Worm (Caenorhabditis elegans) whole organism, mixed stage, embryonic: ENCODE data around the gene T10F2.5.

Experiments used
- blmp-1 ChIP-seq: fragments of 150-350 bp; optimal IDR thresholded peaks from 2 replicates; lab custom pipeline; 2014; ENCODE audit warnings: missing biosample characterization, missing genetic modification characterization
- flh-1 ChIP-seq: fragments of 200-800 bp; sonication (Bioruptor generic); optimal IDR thresholded peaks from 2 replicates; lab custom pipeline; 2018; ENCODE audit warnings: mild to moderate bottlenecking, missing genetic modification characterization, moderate library complexity, missing compliant biosample characterization
- lsy-2 ChIP-seq: fragments of 150-350 bp; optimal IDR thresholded peaks from 2 replicates; lab custom pipeline; 2014; ENCODE audit warnings: missing biosample characterization, missing genetic modification characterization
- mep-1 ChIP-seq: fragments of 150-350 bp; optimal IDR thresholded peaks from 2 replicates; lab custom pipeline; 2017; ENCODE audit warnings: missing biosample characterization, missing genetic modification reagents, missing genetic modification characterization, inconsistent platforms
- nhr-28 ChIP-seq: fragments of 150-350 bp; optimal IDR thresholded peaks from 2 replicates; lab custom pipeline; 2014; ENCODE audit warnings: missing biosample characterization, missing genetic modification characterization
- nhr-76 ChIP-seq: sonication (generic microtip); optimal IDR thresholded peaks from 2 replicates; lab custom pipeline; 2017; ENCODE audit warnings: missing biosample characterization, missing genetic modification characterization
- pha-4 ChIP-seq: fragments of 150-350 bp; optimal IDR thresholded peaks from 2 replicates; lab custom pipeline; 2018; ENCODE audit warnings: missing biosample characterization, missing genetic modification reagents, missing genetic modification characterization
- snpc-4 ChIP-seq: fragments of 150-350 bp; optimal IDR thresholded peaks from 2 replicates; lab custom pipeline; 2014; ENCODE audit warnings: missing biosample characterization, missing genetic modification characterization
- unc-39 ChIP-seq: fragments of 150-350 bp; optimal IDR thresholded peaks from 2 replicates; lab custom pipeline; 2014; ENCODE audit warnings: missing biosample characterization, missing genetic modification characterization
- unc-62 ChIP-seq: fragments of 150-350 bp; optimal IDR thresholded peaks from 2 replicates; lab custom pipeline; 2014; ENCODE audit warnings: missing biosample characterization, missing genetic modification reagents, missing genetic modification characterization

DNA sequence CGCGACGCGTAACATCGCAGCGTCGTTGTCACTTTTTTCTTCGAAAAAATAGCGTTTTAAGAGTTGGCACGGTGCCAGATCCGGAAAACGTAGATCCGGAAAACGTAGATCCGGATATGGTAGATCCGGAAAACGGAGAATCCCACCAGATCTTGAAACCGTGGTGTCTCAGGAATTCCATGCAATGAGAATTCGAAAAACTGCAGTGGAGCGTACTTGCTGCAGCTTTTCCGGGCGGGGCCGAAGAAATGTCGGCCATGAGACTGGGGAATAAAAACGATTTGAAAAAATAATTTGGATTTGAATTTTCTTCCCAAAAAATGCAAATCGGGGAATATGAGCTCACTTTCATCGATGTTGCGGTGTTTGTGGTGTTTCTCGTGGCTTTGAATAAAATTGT is 13.1 kb upstream of the T10F2.5 start, which contains the start of gene K10D2.5:
- TF ChIP-seq nhr-76, result no peak
- TF ChIP-seq snpc-4 (tag; lab: Kevin White, UChicago), result no peak
- peak; percentile 83 for TF ChIP-seq lsy-2
- no peak for TF ChIP-seq flh-1
- peak; percentile 53 for TF ChIP-seq pha-4 (tag; lab: Kevin White, UChicago)
- TF ChIP-seq mep-1 (tag; lab: Kevin White, UChicago), result peak; percentile 90
- TF ChIP-seq nhr-28 (tag; lab: Kevin White, UChicago), result no peak
- no peak for TF ChIP-seq unc-39 (tag; lab: Kevin White, UChicago)
- TF ChIP-seq blmp-1, result no peak
- peak; percentile 26 for TF ChIP-seq unc-62
